Worm (Caenorhabditis elegans) whole organism, early embryonic: ENCODE results near the gene pcyt-2.2.

Experiments used
- B0310.2 ChIP-seq: sonication (generic microtip); optimal IDR thresholded peaks from 2 replicates; lab custom pipeline; 2016; ENCODE audit warnings: mild to moderate bottlenecking, missing genetic modification characterization, missing compliant biosample characterization
- F13C5.2 ChIP-seq: sonication (generic microtip); optimal IDR thresholded peaks from 2 replicates; lab custom pipeline; 2017; ENCODE audit warnings: mild to moderate bottlenecking, missing genetic modification characterization, inconsistent platforms, missing compliant biosample characterization
- aly-1 ChIP-seq: sonication (generic microtip); optimal IDR thresholded peaks from 2 replicates; lab custom pipeline; 2016; ENCODE audit warnings: missing genetic modification characterization, missing compliant biosample characterization
- ama-1 ChIP-seq: fragments of 150-350 bp; optimal IDR thresholded peaks from 2 replicates; lab custom pipeline; 2014
- ceh-13 ChIP-seq: fragments of 200-800 bp; sonication (Bioruptor generic); optimal IDR thresholded peaks from 2 replicates; lab custom pipeline; 2018; ENCODE audit warnings: mild to moderate bottlenecking, missing genetic modification characterization, missing compliant biosample characterization
- ceh-36 ChIP-seq: sonication (generic microtip); optimal IDR thresholded peaks from 2 replicates; lab custom pipeline; 2016; ENCODE audit warnings: missing genetic modification characterization, inconsistent platforms, missing compliant biosample characterization
- ets-7 ChIP-seq: sonication (generic microtip); optimal IDR thresholded peaks from 2 replicates; lab custom pipeline; 2016; ENCODE audit warnings: missing genotype, missing genetic modification characterization, missing compliant biosample characterization
- flt-1 ChIP-seq: fragments of 200-800 bp; sonication (Bioruptor generic); IDR thresholded peaks from 2 replicates; pipeline ENCODE4 v1.3.6; 2022; ENCODE audit warnings: missing genetic modification characterization, missing compliant biosample characterization
- hmbx-1 ChIP-seq: sonication (generic microtip); optimal IDR thresholded peaks from 2 replicates; lab custom pipeline; 2016; ENCODE audit warnings: mild to moderate bottlenecking, missing genetic modification characterization, missing compliant biosample characterization
- hmg-4 ChIP-seq: fragments of 200-800 bp; sonication (Bioruptor generic); optimal IDR thresholded peaks from 2 replicates; lab custom pipeline; 2018; ENCODE audit warnings: mild to moderate bottlenecking, missing genetic modification characterization, missing compliant biosample characterization
- hnd-1 ChIP-seq: sonication (generic microtip); optimal IDR thresholded peaks from 2 replicates; lab custom pipeline; 2016; ENCODE audit warnings: missing genetic modification characterization, missing compliant biosample characterization
- pes-1 ChIP-seq: fragments of 200-800 bp; sonication (Bioruptor generic); IDR thresholded peaks from 2 replicates; pipeline ENCODE4 v1.3.6; 2022; ENCODE audit warnings: missing genetic modification reagents, missing genetic modification characterization, missing compliant biosample characterization
- scrt-1 ChIP-seq: fragments of 200-800 bp; sonication (Bioruptor generic); IDR thresholded peaks from 2 replicates; pipeline ENCODE4 v1.3.6; 2022; ENCODE audit warnings: missing genetic modification characterization, missing compliant biosample characterization
- sea-1 ChIP-seq: fragments of 200-800 bp; sonication (Bioruptor generic); conservative IDR thresholded peaks from 2 replicates; pipeline ENCODE4 v1.3.6; 2022; ENCODE audit warnings: missing genetic modification characterization, missing compliant biosample characterization
- tbx-11 ChIP-seq: fragments of 200-800 bp; sonication (Bioruptor generic); IDR thresholded peaks from 2 replicates; pipeline ENCODE4 v1.3.6; 2022; ENCODE audit warnings: missing genetic modification characterization, missing compliant biosample characterization
- tbx-37 ChIP-seq: fragments of 200-800 bp; sonication (Bioruptor generic); conservative IDR thresholded peaks from 2 replicates; pipeline ENCODE4 v1.3.6; 2022; ENCODE audit warnings: missing genetic modification reagents, missing genetic modification characterization, missing compliant biosample characterization
- tra-4 ChIP-seq: sonication (generic microtip); optimal IDR thresholded peaks from 2 replicates; lab custom pipeline; 2017; ENCODE audit warnings: missing genetic modification characterization, missing compliant biosample characterization

The pcyt-2.2 gene

ce11 chrX:7875854-7876253, 8.2 kb upstream of the pcyt-2.2 start, which contains the start of gene cca-1:
Gene cca-1 (minus strand): TSS chrX:7875954.
- TF ChIP-seq ama-1 (lab: Kevin White, UChicago): no peak
- no peak for TF ChIP-seq flt-1 (GFP tag; lab: Robert Waterston, UW)
- TF ChIP-seq aly-1 (tag; lab: Kevin White, UChicago): no peak

ce11 chrX:7880848-7881247, 3.2 kb upstream of the pcyt-2.2 start, which contains the start of gene C39D10.8:
Gene C39D10.8 (minus strand): TSS chrX:7880948.
- no peak for TF ChIP-seq ceh-36 (tag; lab: Kevin White, UChicago)
- no peak for TF ChIP-seq ets-7 (tag; lab: Kevin White, UChicago)
- no peak for TF ChIP-seq ceh-13 (GFP tag; lab: Kevin White, UChicago)
- TF ChIP-seq F13C5.2 (tag; lab: Kevin White, UChicago): no peak
- TF ChIP-seq hnd-1 (tag; lab: Kevin White, UChicago): no peak
- TF ChIP-seq tbx-11 (GFP tag; lab: Robert Waterston, UW): no peak
- TF ChIP-seq B0310.2: no peak
- TF ChIP-seq pes-1 (GFP tag; lab: Robert Waterston, UW): no peak
- TF ChIP-seq flt-1 (GFP tag; lab: Robert Waterston, UW): no peak
- TF ChIP-seq hmg-4 (GFP tag; lab: Kevin White, UChicago): no peak
- TF ChIP-seq hmbx-1 (tag; lab: Kevin White, UChicago): no peak
- TF ChIP-seq scrt-1 (GFP tag; lab: Robert Waterston, UW): no peak
- no peak for TF ChIP-seq tbx-37 (GFP tag; lab: Robert Waterston, UW)

DNA sequence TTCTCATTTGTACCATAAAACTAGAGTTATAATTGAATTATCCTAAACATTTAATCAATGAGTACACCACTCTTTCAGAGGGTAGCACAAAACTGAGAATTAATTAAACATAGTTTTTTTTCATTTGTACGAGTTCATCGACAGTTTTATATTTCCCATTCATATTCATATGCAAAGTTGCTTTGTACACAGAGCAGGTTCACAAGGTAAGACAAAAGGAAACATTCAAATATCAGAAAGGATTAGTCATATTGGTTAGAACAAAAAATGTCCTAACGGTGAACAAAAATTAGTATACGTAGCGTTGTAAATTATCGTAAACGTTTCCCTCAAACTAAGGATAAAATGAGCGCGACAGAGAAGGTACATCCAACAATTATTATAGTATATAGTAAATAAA, 2.8 kb upstream of the pcyt-2.2 start:
- TF ChIP-seq hmbx-1 (tag; lab: Kevin White, UChicago) (no peak), tbx-11 (GFP tag; lab: Robert Waterston, UW) (no peak), F13C5.2 (tag; lab: Kevin White, UChicago) (no peak), ceh-13 (GFP tag; lab: Kevin White, UChicago) (no peak), flt-1 (GFP tag; lab: Robert Waterston, UW) (no peak), scrt-1 (GFP tag; lab: Robert Waterston, UW) (no peak), hmg-4 (GFP tag; lab: Kevin White, UChicago) (no peak), aly-1 (tag; lab: Kevin White, UChicago) (no peak), B0310.2 (no peak), ceh-36 (tag; lab: Kevin White, UChicago) (no peak), sea-1 (no peak), ets-7 (tag; lab: Kevin White, UChicago) (no peak), pes-1 (GFP tag; lab: Robert Waterston, UW) (no peak), hnd-1 (tag; lab: Kevin White, UChicago) (no peak), tra-4 (no peak), ama-1 (lab: Kevin White, UChicago) (no peak)

ce11 chrX:7886200-7886599, 2.1 kb downstream of the pcyt-2.2 start:
- TF ChIP-seq pes-1 (GFP tag; lab: Robert Waterston, UW) (no peak), ets-7 (tag; lab: Kevin White, UChicago) (no peak), sea-1 (no peak), flt-1 (GFP tag; lab: Robert Waterston, UW) (no peak), ceh-36 (tag; lab: Kevin White, UChicago) (no peak), tra-4 (no peak), ceh-13 (GFP tag; lab: Kevin White, UChicago) (no peak), tbx-37 (GFP tag; lab: Robert Waterston, UW) (no peak), hnd-1 (tag; lab: Kevin White, UChicago) (no peak), hmg-4 (GFP tag; lab: Kevin White, UChicago) (no peak), aly-1 (tag; lab: Kevin White, UChicago) (no peak), tbx-11 (GFP tag; lab: Robert Waterston, UW) (no peak), ama-1 (lab: Kevin White, UChicago) (no peak), hmbx-1 (tag; lab: Kevin White, UChicago) (no peak), scrt-1 (GFP tag; lab: Robert Waterston, UW) (no peak), B0310.2 (no peak), F13C5.2 (tag; lab: Kevin White, UChicago) (no peak)

- TF ChIP-seq ama-1 (lab: Kevin White, UChicago) (no peak), ceh-36 (tag; lab: Kevin White, UChicago) (no peak), tbx-11 (GFP tag; lab: Robert Waterston, UW) (no peak), tra-4 (no peak), aly-1 (tag; lab: Kevin White, UChicago) (no peak), ceh-13 (GFP tag; lab: Kevin White, UChicago) (no peak), ets-7 (tag; lab: Kevin White, UChicago) (no peak), hmbx-1 (tag; lab: Kevin White, UChicago) (no peak)
These were observed 4.8 kb downstream of the pcyt-2.2 start, which contains the start of gene C39D10.2 for ce11 chrX:7888915-7889314. Gene C39D10.2 (plus strand): TSS chrX:7889215.

DNA sequence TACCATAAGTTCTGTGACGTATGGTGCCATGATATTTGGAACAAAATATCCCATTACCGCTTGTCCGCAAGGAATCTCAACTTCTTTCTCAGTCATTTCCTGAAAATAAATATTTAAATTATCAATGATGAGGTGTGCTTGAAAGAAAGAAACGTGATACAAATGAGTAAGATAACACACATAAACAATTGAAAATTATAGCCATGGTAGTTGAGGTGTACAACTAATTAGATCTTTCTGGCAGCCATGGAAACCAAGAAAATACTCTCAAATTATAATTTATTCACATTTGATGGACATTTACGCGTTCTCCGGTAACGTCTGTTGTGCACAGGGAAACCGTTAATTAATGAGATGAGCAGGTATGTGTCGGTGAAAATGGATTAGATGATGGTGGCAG, 8.2 kb downstream of the pcyt-2.2 start, which contains the start of gene C39D10.5:
TSS of gene C39D10.5 (minus strand) at position 101 of the 400 bp plus-strand sequence.
- TF ChIP-seq tra-4 (no peak), ets-7 (tag; lab: Kevin White, UChicago) (no peak), sea-1 (no peak), ceh-36 (tag; lab: Kevin White, UChicago) (no peak), tbx-11 (GFP tag; lab: Robert Waterston, UW) (no peak)

DNA sequence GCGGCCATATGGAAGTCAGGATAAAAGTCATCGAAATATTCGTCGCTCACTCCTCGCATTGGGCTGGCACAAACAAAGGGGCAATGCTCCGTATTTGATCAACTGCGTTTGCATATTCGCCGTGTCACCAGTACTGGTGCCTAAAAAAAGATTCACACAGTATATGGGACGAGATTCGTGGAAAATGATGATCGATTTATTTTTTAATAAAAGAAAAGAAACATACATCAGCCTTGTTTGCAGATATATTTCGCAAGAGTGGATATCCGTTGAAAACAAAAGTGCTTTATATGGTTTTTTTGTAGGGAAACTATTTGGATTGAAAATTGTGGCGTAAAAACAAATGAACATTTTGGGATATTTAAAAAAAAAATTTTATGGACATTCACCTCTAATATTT, 13.6 kb downstream of the pcyt-2.2 start, which contains the start of gene latd-1:
TSS of gene latd-1 (minus strand) at position 101 of the 400 bp plus-strand sequence.
- TF ChIP-seq hmbx-1 (tag; lab: Kevin White, UChicago) (no peak), ceh-36 (tag; lab: Kevin White, UChicago) (no peak), ets-7 (tag; lab: Kevin White, UChicago) (no peak), aly-1 (tag; lab: Kevin White, UChicago) (no peak), scrt-1 (GFP tag; lab: Robert Waterston, UW) (no peak), tbx-11 (GFP tag; lab: Robert Waterston, UW) (no peak), pes-1 (GFP tag; lab: Robert Waterston, UW) (no peak), tbx-37 (GFP tag; lab: Robert Waterston, UW) (no peak), hmg-4 (GFP tag; lab: Kevin White, UChicago) (no peak), sea-1 (no peak), flt-1 (GFP tag; lab: Robert Waterston, UW) (no peak), B0310.2 (no peak), tra-4 (no peak), ceh-13 (GFP tag; lab: Kevin White, UChicago) (no peak), ama-1 (lab: Kevin White, UChicago) (no peak), F13C5.2 (tag; lab: Kevin White, UChicago) (no peak), hnd-1 (tag; lab: Kevin White, UChicago) (no peak)
